Fruit fly (Drosophila melanogaster) whole organism, prepupa: ENCODE measurements around the gene unk.

ENCODE experiments used
- CG10669 ChIP-seq: fragments of 200-800 bp; sonication (Bioruptor generic); optimal IDR thresholded peaks from 3 replicates; lab custom pipeline; 2018; ENCODE audit warnings: missing biosample characterization, mild to moderate bottlenecking, missing genetic modification characterization, moderate library complexity
- CG11294 ChIP-seq: fragments of 200-800 bp; sonication (Bioruptor generic); IDR thresholded peaks from 2 replicates; pipeline ENCODE4 v1.3.6; 2022; ENCODE audit warnings: missing biosample characterization, missing genetic modification characterization
- CG11762 ChIP-seq: fragments of 200-800 bp; sonication (Bioruptor generic); optimal IDR thresholded peaks from 3 replicates; lab custom pipeline; 2016; ENCODE audit warnings: missing biosample characterization, missing genetic modification characterization; ENCODE audit not compliant: insufficient read depth
- CG11902 ChIP-seq: fragments of 200-800 bp; sonication (Bioruptor generic); optimal IDR thresholded peaks from 3 replicates; lab custom pipeline; 2016; ENCODE audit warnings: missing biosample characterization, missing genetic modification characterization
- CG15336 ChIP-seq: fragments of 200-800 bp; sonication (Bioruptor generic); IDR thresholded peaks from 2 replicates; pipeline ENCODE4 v1.3.6; 2022; ENCODE audit warnings: missing biosample characterization, missing genetic modification characterization
- CG3032 ChIP-seq: fragments of 200-800 bp; optimal IDR thresholded peaks from 2 replicates; lab custom pipeline; 2019; ENCODE audit warnings: missing biosample characterization, mild to moderate bottlenecking, missing genetic modification characterization, moderate library complexity
- CG3919 ChIP-seq: fragments of 200-800 bp; sonication (Bioruptor generic); optimal IDR thresholded peaks from 3 replicates; lab custom pipeline; 2016; ENCODE audit warnings: missing biosample characterization, missing genetic modification characterization
- CG4318 ChIP-seq: fragments of 200-800 bp; sonication (Bioruptor generic); optimal IDR thresholded peaks from 3 replicates; lab custom pipeline; 2017; ENCODE audit warnings: missing biosample characterization, mild to moderate bottlenecking, missing genetic modification characterization
- CG6792 ChIP-seq: fragments of 200-800 bp; sonication (Bioruptor generic); optimal IDR thresholded peaks from 3 replicates; lab custom pipeline; 2016; ENCODE audit warnings: missing biosample characterization, missing genetic modification characterization
- CG6808 ChIP-seq: fragments of 200-800 bp; sonication (Bioruptor generic); optimal IDR thresholded peaks from 3 replicates; lab custom pipeline; 2017; ENCODE audit warnings: missing biosample characterization, missing genetic modification characterization, mild to moderate bottlenecking, moderate library complexity, missing genetic modification reagents
- CG6854 ChIP-seq: fragments of 200-800 bp; sonication (Bioruptor generic); optimal IDR thresholded peaks from 2 replicates; lab custom pipeline; 2017; ENCODE audit warnings: missing biosample characterization, mild to moderate bottlenecking, missing genetic modification characterization
- CG7368 ChIP-seq: fragments of 200-800 bp; sonication (Bioruptor generic); optimal IDR thresholded peaks from 3 replicates; lab custom pipeline; 2016; ENCODE audit warnings: missing biosample characterization, missing genetic modification characterization
- CG8119 ChIP-seq: fragments of 200-800 bp; sonication (Bioruptor generic); IDR thresholded peaks from 3 replicates; pipeline ENCODE4 v1.3.6; 2022; ENCODE audit warnings: missing biosample characterization, missing genetic modification characterization
- CG9139 ChIP-seq: fragments of 200-800 bp; sonication (Bioruptor generic); optimal IDR thresholded peaks from 3 replicates; lab custom pipeline; 2017; ENCODE audit warnings: missing biosample characterization, mild to moderate bottlenecking, missing genetic modification characterization
- Eip78C ChIP-seq: fragments of 200-800 bp; sonication (Bioruptor generic); peaks from one replicate; lab custom pipeline; 2016; ENCODE audit warnings: missing biosample characterization, missing genetic modification characterization
- Eip93F ChIP-seq: fragments of 200-800 bp; sonication (Bioruptor generic); optimal IDR thresholded peaks from 2 replicates; lab custom pipeline; 2016; ENCODE audit warnings: missing biosample characterization, mild to moderate bottlenecking, missing genetic modification characterization
- Ets21C ChIP-seq: fragments of 200-800 bp; sonication (Bioruptor generic); optimal IDR thresholded peaks from 3 replicates; lab custom pipeline; 2016; ENCODE audit warnings: missing biosample characterization, missing genetic modification characterization
- Ets96B ChIP-seq: fragments of 200-800 bp; optimal IDR thresholded peaks from 2 replicates; lab custom pipeline; 2019; ENCODE audit warnings: missing biosample characterization, mild to moderate bottlenecking, missing genetic modification characterization, moderate library complexity
- Gug ChIP-seq: fragments of 200-800 bp; sonication (Bioruptor generic); IDR thresholded peaks from 2 replicates; pipeline ENCODE4 v1.3.6; 2022; ENCODE audit warnings: missing biosample characterization, missing genetic modification characterization
- Hr38 ChIP-seq: sonication (Bioruptor generic); optimal IDR thresholded peaks from 2 replicates; lab custom pipeline; 2016; ENCODE audit warnings: missing biosample characterization, missing genetic modification characterization
- Hr39 ChIP-seq: fragments of 200-800 bp; sonication (Bioruptor generic); optimal IDR thresholded peaks from 2 replicates; lab custom pipeline; 2016; ENCODE audit warnings: missing biosample characterization, missing genetic modification characterization
- Hr4 ChIP-seq: fragments of 200-800 bp; sonication (Bioruptor generic); optimal IDR thresholded peaks from 3 replicates; lab custom pipeline; 2016; ENCODE audit warnings: missing biosample characterization, missing genetic modification characterization
- Lpt ChIP-seq: fragments of 200-800 bp; sonication (Bioruptor generic); optimal IDR thresholded peaks from 3 replicates; lab custom pipeline; 2016; ENCODE audit warnings: missing biosample characterization, missing genetic modification characterization
- Met ChIP-seq: fragments of 200-800 bp; sonication (Bioruptor generic); optimal IDR thresholded peaks from 3 replicates; lab custom pipeline; 2016; ENCODE audit warnings: missing biosample characterization, missing genetic modification characterization
- OdsH ChIP-seq: fragments of 200-800 bp; sonication (Bioruptor generic); optimal IDR thresholded peaks from 3 replicates; lab custom pipeline; 2016; ENCODE audit warnings: missing biosample characterization, missing genetic modification characterization
- Smox ChIP-seq: fragments of 200-800 bp; sonication (Bioruptor generic); optimal IDR thresholded peaks from 3 replicates; lab custom pipeline; 2016; ENCODE audit warnings: missing biosample characterization, missing genetic modification characterization
- Sox14 ChIP-seq: fragments of 200-800 bp; sonication (Bioruptor generic); optimal IDR thresholded peaks from 3 replicates; lab custom pipeline; 2016; ENCODE audit warnings: missing biosample characterization, missing genetic modification characterization
- achi ChIP-seq: fragments of 200-800 bp; sonication (Bioruptor generic); optimal IDR thresholded peaks from 3 replicates; lab custom pipeline; 2016; ENCODE audit warnings: missing biosample characterization, missing genetic modification characterization
- acj6 ChIP-seq: fragments of 200-800 bp; sonication (Bioruptor generic); optimal IDR thresholded peaks from 3 replicates; lab custom pipeline; 2016; ENCODE audit warnings: missing biosample characterization, missing genetic modification characterization
- cyc ChIP-seq: fragments of 200-800 bp; sonication (Bioruptor generic); optimal IDR thresholded peaks from 3 replicates; lab custom pipeline; 2016; ENCODE audit warnings: missing biosample characterization, missing genetic modification characterization
- esn ChIP-seq: fragments of 200-800 bp; sonication (Bioruptor generic); optimal IDR thresholded peaks from 2 replicates; lab custom pipeline; 2016; ENCODE audit warnings: missing biosample characterization, mild to moderate bottlenecking, missing genetic modification characterization, moderate library complexity
- fkh ChIP-seq: fragments of 200-800 bp; sonication (Bioruptor generic); optimal IDR thresholded peaks from 3 replicates; lab custom pipeline; 2017; ENCODE audit warnings: missing biosample characterization, mild to moderate bottlenecking, missing genetic modification characterization, moderate library complexity
- lz ChIP-seq: fragments of 200-800 bp; sonication (Bioruptor generic); optimal IDR thresholded peaks from 3 replicates; lab custom pipeline; 2016; ENCODE audit warnings: missing biosample characterization, missing genetic modification characterization
- net ChIP-seq: fragments of 200-800 bp; sonication (Bioruptor generic); optimal IDR thresholded peaks from 3 replicates; lab custom pipeline; 2016; ENCODE audit warnings: missing biosample characterization, missing genetic modification characterization
- pdm3 ChIP-seq: fragments of 200-800 bp; sonication (Bioruptor generic); optimal IDR thresholded peaks from 3 replicates; lab custom pipeline; 2016; ENCODE audit warnings: missing biosample characterization, missing genetic modification characterization
- spab ChIP-seq: fragments of 200-800 bp; sonication (Bioruptor generic); optimal IDR thresholded peaks from 2 replicates; lab custom pipeline; 2017; ENCODE audit warnings: missing biosample characterization, mild to moderate bottlenecking, missing genetic modification characterization, missing genetic modification reagents
- svp ChIP-seq: fragments of 200-800 bp; sonication (Bioruptor generic); peaks from one replicate; lab custom pipeline; 2016; ENCODE audit warnings: missing biosample characterization, missing genetic modification characterization
- topi ChIP-seq: fragments of 200-800 bp; sonication (Bioruptor generic); optimal IDR thresholded peaks from 3 replicates; lab custom pipeline; 2016; ENCODE audit warnings: missing biosample characterization, missing genetic modification characterization
- vri ChIP-seq: fragments of 200-800 bp; sonication (Bioruptor generic); optimal IDR thresholded peaks from 3 replicates; lab custom pipeline; 2016; ENCODE audit warnings: missing biosample characterization, mild to moderate bottlenecking, missing genetic modification characterization

unk gene

dm6 chr3R:23157664-23158151, at the start of gene unk:
unk (minus strand) TSS chr3R:23157862.
- TF ChIP-seq CG10669 (GFP tag; lab: Kevin White, UChicago) (no peak), CG3919 (GFP tag; lab: Kevin White, UChicago) (no peak), topi (GFP tag; lab: Kevin White, UChicago) (no peak), Gug (no peak), CG7368 (no peak), achi (GFP tag; lab: Kevin White, UChicago) (no peak), esn (GFP tag; lab: Kevin White, UChicago) (peak; percentile 33), OdsH (GFP tag; lab: Kevin White, UChicago) (no peak), CG6854 (no peak), net (GFP tag; lab: Kevin White, UChicago) (no peak), CG9139 (no peak), Eip93F (GFP tag; lab: Kevin White, UChicago) (no peak), cyc (GFP tag; lab: Kevin White, UChicago) (no peak), CG11294 (no peak), CG11762 (no peak), Met (GFP tag; lab: Kevin White, UChicago) (no peak), CG3032 (tag; lab: Kevin White, UChicago) (peak; percentile 9), svp (GFP tag; lab: Kevin White, UChicago) (peak; percentile 63), Eip78C (GFP tag; lab: Kevin White, UChicago) (peak; percentile 60), vri (no peak), CG6792 (GFP tag; lab: Kevin White, UChicago) (no peak), CG11902 (GFP tag; lab: Kevin White, UChicago) (no peak)

- TF ChIP-seq lz (GFP tag; lab: Kevin White, UChicago): no peak
- TF ChIP-seq CG11294: no peak
- no peak for TF ChIP-seq esn (GFP tag; lab: Kevin White, UChicago)
- TF ChIP-seq spab (GFP tag; lab: Kevin White, UChicago): no peak
- TF ChIP-seq CG3919 (GFP tag; lab: Kevin White, UChicago): no peak
- TF ChIP-seq CG15336: no peak
- TF ChIP-seq CG7368: no peak
- no peak for TF ChIP-seq CG6808 (GFP tag; lab: Kevin White, UChicago)
- TF ChIP-seq Ets96B (tag; lab: Kevin White, UChicago): no peak
- TF ChIP-seq CG11902 (GFP tag; lab: Kevin White, UChicago): no peak
- TF ChIP-seq Hr39 (GFP tag; lab: Kevin White, UChicago): no peak
- TF ChIP-seq cyc (GFP tag; lab: Kevin White, UChicago): no peak
- no peak for TF ChIP-seq Sox14
These were observed 49.6 kb upstream of the unk start for dm6 chr3R:23207254-23207653.

dm6 chr3R:23203934-23204333, 46.3 kb upstream of the unk start, which contains the start of gene fzo:
fzo (minus strand) TSS chr3R:23204034.
- TF ChIP-seq acj6 (GFP tag; lab: Kevin White, UChicago) (no peak), CG8119 (GFP tag; lab: Robert Waterston, UW) (no peak), Hr39 (GFP tag; lab: Kevin White, UChicago) (no peak), pdm3 (no peak), CG6808 (GFP tag; lab: Kevin White, UChicago) (no peak), Hr38 (GFP tag; lab: Kevin White, UChicago) (no peak), net (GFP tag; lab: Kevin White, UChicago) (no peak), CG4318 (no peak), cyc (GFP tag; lab: Kevin White, UChicago) (no peak), Lpt (GFP tag; lab: Kevin White, UChicago) (no peak), Ets21C (GFP tag; lab: Kevin White, UChicago) (no peak), CG15336 (no peak), Ets96B (tag; lab: Kevin White, UChicago) (no peak), esn (GFP tag; lab: Kevin White, UChicago) (no peak), CG3919 (GFP tag; lab: Kevin White, UChicago) (no peak), Smox (GFP tag; lab: Kevin White, UChicago) (no peak), fkh (no peak), lz (GFP tag; lab: Kevin White, UChicago) (no peak), Eip93F (GFP tag; lab: Kevin White, UChicago) (no peak), Hr4 (GFP tag; lab: Kevin White, UChicago) (no peak)
